Worm (Caenorhabditis elegans) whole organism, L4 larva: Measurements from ENCODE around the gene str-84.

ENCODE experiments used
- R02D3.7 ChIP-seq: fragments of 150-350 bp; sonication (generic microtip); optimal IDR thresholded peaks from 3 replicates; lab custom pipeline; 2014; ENCODE audit warnings: missing biosample characterization, missing genetic modification characterization
- ceh-82 ChIP-seq: sonication (generic microtip); optimal IDR thresholded peaks from 2 replicates; lab custom pipeline; 2017; ENCODE audit warnings: missing biosample characterization, missing genetic modification characterization
- lsy-2 ChIP-seq, 2 experiments: fragments of 150-350 bp in 1 of 2; sonication (generic microtip) in 1 of 2; optimal IDR thresholded peaks; 2 replicates each; lab custom pipeline; 2014 to 2017; ENCODE audit warnings: missing biosample characterization in 2 of 2, missing genetic modification characterization in 2 of 2
- zag-1 ChIP-seq: fragments of 150-350 bp; optimal IDR thresholded peaks from 2 replicates; lab custom pipeline; 2014; ENCODE audit warnings: missing biosample characterization, missing genetic modification characterization

DNA sequence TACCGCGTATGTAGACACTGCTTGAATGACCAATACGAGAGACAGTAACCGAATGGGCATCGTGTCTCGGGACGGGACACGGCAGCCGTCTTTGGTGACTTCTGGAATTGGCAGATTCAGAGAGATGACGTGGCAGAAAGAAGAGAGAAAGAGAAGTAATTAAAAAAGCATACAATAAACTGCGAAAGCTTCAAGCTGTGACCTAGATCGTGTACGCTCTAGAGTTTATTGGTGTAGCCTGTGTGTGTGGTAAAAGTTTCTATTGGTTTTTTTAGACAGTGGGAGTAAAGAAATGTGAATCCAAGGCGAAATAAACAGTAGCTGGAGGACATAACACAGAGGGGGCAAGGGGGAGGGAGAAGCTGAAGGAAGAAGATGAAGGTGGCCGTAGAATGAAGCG is 36.8 kb downstream of the str-84 start, which contains the start of gene T19A5.3:
- TF ChIP-seq lsy-2 (tag; optimal IDR thresholded peaks at IDR 0.05; lab: Kevin White, UChicago) (no peak), R02D3.7 (tag; lab: Kevin White, UChicago) (no peak), ceh-82 (no peak), zag-1 (tag; lab: Kevin White, UChicago) (no peak)
